Fruit fly (Drosophila melanogaster) Kc167 (cell line): ENCODE results near the gene eIF2A.

Experiments
- Myc ChIP-seq: fragments of >200 bp; optimal IDR thresholded peaks from 2 replicates; lab custom pipeline; 2017; ENCODE audit warnings: missing external identifiers
- Sin3A ChIP-seq: fragments of >200 bp; optimal IDR thresholded peaks from 2 replicates; lab custom pipeline; 2018; ENCODE audit warnings: missing external identifiers
- h ChIP-seq: fragments of >200 bp; optimal IDR thresholded peaks from 3 replicates; lab custom pipeline; 2018; ENCODE audit warnings: missing external identifiers
- insv ChIP-seq: fragments of >200 bp; optimal IDR thresholded peaks from 3 replicates; lab custom pipeline; 2018; ENCODE audit warnings: missing external identifiers
- psq ChIP-seq: fragments of >200 bp; optimal IDR thresholded peaks from 2 replicates; lab custom pipeline; 2017; ENCODE audit warnings: missing external identifiers
- ttk ChIP-seq: sonication (Bioruptor generic); optimal IDR thresholded peaks from 2 replicates; lab custom pipeline; 2017; ENCODE audit warnings: missing external identifiers

DNA sequence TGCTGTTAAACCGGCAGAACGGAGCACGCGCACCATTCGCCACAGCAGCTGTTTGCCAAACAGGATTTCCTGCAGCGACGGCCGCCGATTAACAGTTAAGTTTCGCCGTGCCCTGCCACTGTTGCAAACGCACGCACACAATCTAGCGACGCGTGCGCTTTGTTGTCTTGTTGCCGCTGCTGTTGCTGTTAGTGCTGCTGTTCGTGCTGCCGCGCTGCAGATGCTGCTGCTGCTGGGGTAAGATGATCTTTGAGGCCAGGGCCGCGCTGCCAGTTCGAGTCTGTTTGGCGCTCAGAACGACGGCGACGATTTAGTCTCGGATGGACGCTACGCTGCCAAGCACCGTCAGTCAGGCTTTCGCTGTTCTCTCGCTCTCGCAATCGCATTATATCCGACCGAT, 16.0 kb upstream of the eIF2A start, which contains the start of gene eg:
- no peak for TF ChIP-seq insv
- TF ChIP-seq ttk (lab: Kevin White, UChicago) = no peak
- TF ChIP-seq h (lab: Kevin White, UChicago) = no peak
- no peak for TF ChIP-seq psq (lab: Kevin White, UChicago)
- TF ChIP-seq Sin3A (lab: Kevin White, UChicago) = no peak
- no peak for TF ChIP-seq Myc
